Worm (Caenorhabditis elegans) whole organism, young adult: Measurements from ENCODE around the gene F20D6.8.

Experiments used
- aptf-3 ChIP-seq: fragments of 200-800 bp; sonication (Bioruptor generic); IDR thresholded peaks from 2 replicates; pipeline ENCODE4 v1.3.6; 2022; ENCODE audit warnings: missing genetic modification characterization, missing compliant biosample characterization
- ekl-4 ChIP-seq: fragments of 200-800 bp; sonication (Bioruptor generic); IDR thresholded peaks from 2 replicates; pipeline ENCODE4 v1.3.6; 2022; ENCODE audit warnings: missing genetic modification reagents, missing genetic modification characterization, missing compliant biosample characterization
- pha-4 ChIP-seq: fragments of 150-350 bp; sonication (generic microtip); optimal IDR thresholded peaks from 2 replicates; lab custom pipeline; 2014; ENCODE audit warnings: missing biosample characterization, missing genetic modification reagents, missing genetic modification characterization
- xnd-1 ChIP-seq: sonication (generic microtip); optimal IDR thresholded peaks from 2 replicates; lab custom pipeline; 2016; ENCODE audit warnings: missing genotype, missing genetic modification reagents, missing genetic modification characterization, missing compliant biosample characterization

- TF ChIP-seq pha-4 (tag; lab: Kevin White, UChicago) (no peak), xnd-1 (tag; lab: Kevin White, UChicago) (no peak), aptf-3 (no peak), ekl-4 (GFP tag; lab: Robert Waterston, UW) (no peak)
Observed at ce11 chrV:8117964-8118363, 50.1 kb downstream of the F20D6.8 start, which contains the start of gene D1014.7.
